Worm (Caenorhabditis elegans): ENCODE measurements around the gene K09C4.5.

DNA sequence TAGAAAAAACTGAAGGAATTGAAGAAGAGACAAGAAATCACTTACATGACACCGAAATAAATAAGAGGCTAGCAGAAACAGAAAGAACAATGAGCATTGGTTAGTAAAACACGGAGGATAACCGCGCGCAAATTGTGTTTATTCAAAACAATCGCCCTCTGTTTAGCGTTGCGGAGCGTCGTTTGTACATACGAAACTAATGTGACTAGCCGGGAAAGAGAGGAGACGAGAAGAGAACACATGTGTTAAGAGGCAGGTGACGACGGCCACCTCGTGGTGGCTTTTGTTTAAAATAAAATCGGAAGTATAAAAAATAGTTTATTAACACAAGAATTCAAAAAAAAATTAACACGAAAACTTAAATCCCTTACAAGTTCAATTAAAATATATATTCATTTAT, 36.6 kb upstream of the K09C4.5 start, which contains the start of gene F40F4.7:
- TF ChIP-seq nhr-77 (tag; optimal IDR thresholded peaks at IDR 0.05) (no peak), ama-1 (optimal IDR thresholded peaks at IDR 0.05) (no peak), F16B12.6 (tag; optimal IDR thresholded peaks at IDR 0.05) (peak; percentile 15), alr-1 (tag; optimal IDR thresholded peaks at IDR 0.05; ENCODE audit: borderline replicate concordance) (no peak), sup-37 (GFP tag; optimal IDR thresholded peaks at IDR 0.05) (no peak), egl-27 (tag; optimal IDR thresholded peaks at IDR 0.05) (no peak), jun-1 (tag; optimal IDR thresholded peaks at IDR 0.05) (peak; percentile 41), ceh-8 (GFP tag; optimal IDR thresholded peaks at IDR 0.05) (no peak), mdl-1 (tag; optimal IDR thresholded peaks at IDR 0.05) (peak in 1 of 2 experiments; percentile 92), snpc-4 (tag; optimal IDR thresholded peaks at IDR 0.05) (no peak), ceh-82 (tag; optimal IDR thresholded peaks at IDR 0.05) (peak in 1 of 3 experiments; percentile 31), nhr-85 (tag) (peak; percentile 59), zag-1 (tag; optimal IDR thresholded peaks at IDR 0.05) (no peak)

Measured in whole organism, L1 larva.